Fruit fly (Drosophila melanogaster) whole organism, embryonic: ENCODE measurements around the gene SKIP.

Experiments
- CG10431 ChIP-seq: fragments of 200-800 bp; sonication (Bioruptor generic); optimal IDR thresholded peaks from 3 replicates; lab custom pipeline; 2018; ENCODE audit warnings: missing biosample characterization, mild to moderate bottlenecking, missing genetic modification characterization
- CG6654 ChIP-seq: fragments of 200-800 bp; sonication (Bioruptor generic); optimal IDR thresholded peaks from 2 replicates; lab custom pipeline; 2017; ENCODE audit warnings: missing biosample characterization, mild to moderate bottlenecking, missing genetic modification characterization
- Ets65A ChIP-seq: fragments of 200-800 bp; sonication (Bioruptor generic); peaks from one replicate; lab custom pipeline; 2016; ENCODE audit warnings: missing biosample characterization, missing genetic modification characterization
- Mrtf ChIP-seq: fragments of 200-800 bp; sonication (Bioruptor generic); IDR thresholded peaks from 3 replicates; pipeline ENCODE4 v1.3.6; 2022; ENCODE audit warnings: missing biosample characterization, missing genetic modification characterization
- cad ChIP-seq: fragments of >200 bp; optimal IDR thresholded peaks from 2 replicates; lab custom pipeline; 2017; ENCODE audit warnings: missing biosample characterization, missing genetic modification characterization
- chm ChIP-seq: fragments of 200-800 bp; sonication (Bioruptor generic); IDR thresholded peaks from 2 replicates; pipeline ENCODE4 v1.3.6; 2022; ENCODE audit warnings: missing biosample characterization, missing genetic modification characterization
- her ChIP-seq: fragments of 200-800 bp; sonication (Bioruptor generic); optimal IDR thresholded peaks from 2 replicates; lab custom pipeline; 2016; ENCODE audit warnings: missing biosample characterization, missing genetic modification characterization

Gene SKIP

DNA sequence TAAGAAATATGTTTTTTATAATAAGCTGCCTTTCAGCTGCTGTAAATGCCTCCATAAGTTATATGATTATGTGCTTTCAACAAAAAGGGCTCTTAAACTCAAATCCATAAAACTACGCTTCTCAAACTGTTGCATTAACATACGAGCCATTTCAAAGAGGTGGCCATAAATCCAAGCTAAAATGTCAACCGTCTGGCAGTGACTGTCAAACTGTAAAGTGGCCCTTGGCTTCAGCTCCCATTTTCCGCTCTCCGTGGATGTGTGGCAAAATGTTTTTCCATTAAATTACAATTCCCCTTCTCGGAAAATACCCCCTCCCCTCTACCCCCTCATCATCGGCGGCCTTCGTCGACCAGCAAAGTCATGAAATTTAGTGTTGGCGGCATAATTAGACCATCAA, 209.1 kb downstream of the SKIP start:
- TF ChIP-seq chm (GFP tag; lab: Robert Waterston, UW) = no peak
- TF ChIP-seq her = no peak
- TF ChIP-seq Ets65A (GFP tag; lab: Kevin White, UChicago) = peak; percentile 33
- TF ChIP-seq CG6654 (GFP tag; lab: Kevin White, UChicago) = peak; percentile 88
- no peak for TF ChIP-seq CG10431
- TF ChIP-seq Mrtf (GFP tag; lab: Robert Waterston, UW) = no peak
- TF ChIP-seq cad (GFP tag; lab: Kevin White, UChicago) = peak; percentile 59
